Fruit fly (Drosophila melanogaster) whole organism, embryonic: Measurements from ENCODE around the gene cbt.

Source experiments
- Atf3 ChIP-seq: fragments of 200-800 bp; sonication (Bioruptor generic); optimal IDR thresholded peaks from 3 replicates; lab custom pipeline; 2016; ENCODE audit warnings: missing biosample characterization, missing genetic modification characterization
- BtbVII ChIP-seq: fragments of 200-800 bp; sonication (Bioruptor generic); optimal IDR thresholded peaks from 3 replicates; lab custom pipeline; 2017; ENCODE audit warnings: missing biosample characterization, mild to moderate bottlenecking, missing genetic modification characterization
- CG10209 ChIP-seq: fragments of 200-800 bp; sonication (Bioruptor generic); optimal IDR thresholded peaks from 3 replicates; lab custom pipeline; 2017; ENCODE audit warnings: missing biosample characterization, mild to moderate bottlenecking, missing genetic modification characterization, missing genetic modification reagents
- CG11247 ChIP-seq: fragments of 200-800 bp; sonication (Bioruptor generic); IDR thresholded peaks from 2 replicates; pipeline ENCODE4 v1.3.6; 2022; ENCODE audit warnings: missing biosample characterization, missing genetic modification characterization
- CG12104 ChIP-seq: fragments of 200-800 bp; sonication (Bioruptor generic); optimal IDR thresholded peaks from 3 replicates; lab custom pipeline; 2016; ENCODE audit warnings: missing biosample characterization, missing genetic modification characterization
- CG12299 ChIP-seq: fragments of 200-800 bp; sonication (Bioruptor generic); optimal IDR thresholded peaks from 2 replicates; lab custom pipeline; 2018; ENCODE audit warnings: missing biosample characterization, mild to moderate bottlenecking, missing genetic modification characterization
- CG12942 ChIP-seq: fragments of 200-800 bp; sonication (Bioruptor generic); optimal IDR thresholded peaks from 3 replicates; lab custom pipeline; 2016; ENCODE audit warnings: missing biosample characterization, missing genetic modification characterization
- CG13287 ChIP-seq: fragments of 200-800 bp; sonication (Bioruptor generic); IDR thresholded peaks from 2 replicates; pipeline ENCODE4 v1.3.6; 2022; ENCODE audit warnings: missing biosample characterization, missing genetic modification characterization; ENCODE audit not compliant: partially characterized antibody
- CG13296 ChIP-seq: fragments of 200-800 bp; sonication (Bioruptor generic); optimal IDR thresholded peaks from 3 replicates; lab custom pipeline; 2018; ENCODE audit warnings: missing biosample characterization, mild to moderate bottlenecking, missing genetic modification characterization
- CG16779 ChIP-seq: fragments of 200-800 bp; sonication (Bioruptor generic); IDR thresholded peaks from 2 replicates; pipeline ENCODE4 v1.3.6; 2022; ENCODE audit warnings: missing biosample characterization, missing genetic modification characterization
- CG17359 ChIP-seq: fragments of 200-800 bp; sonication (Bioruptor generic); optimal IDR thresholded peaks from 3 replicates; lab custom pipeline; 2018; ENCODE audit warnings: missing biosample characterization, mild to moderate bottlenecking, missing genetic modification characterization, moderate library complexity
- CG17568 ChIP-seq: fragments of 200-800 bp; sonication (Bioruptor generic); optimal IDR thresholded peaks from 2 replicates; lab custom pipeline; 2018; ENCODE audit warnings: missing biosample characterization, mild to moderate bottlenecking, missing genetic modification characterization, moderate library complexity
- CG2129 ChIP-seq: fragments of 200-800 bp; sonication (Bioruptor generic); IDR thresholded peaks from 2 replicates; pipeline ENCODE4 v1.3.6; 2022; ENCODE audit warnings: missing biosample characterization, missing genetic modification characterization; ENCODE audit not compliant: partially characterized antibody
- CG3065 ChIP-seq: fragments of 200-800 bp; sonication (Bioruptor generic); optimal IDR thresholded peaks from 2 replicates; lab custom pipeline; 2016; ENCODE audit warnings: missing biosample characterization, missing genetic modification characterization
- CG31441 ChIP-seq: fragments of 200-800 bp; sonication (Bioruptor generic); IDR thresholded peaks from 2 replicates; pipeline ENCODE4 v1.3.6; 2022; ENCODE audit warnings: missing biosample characterization, missing genetic modification characterization
- CG4707 ChIP-seq: fragments of 200-800 bp; sonication (Bioruptor generic); optimal IDR thresholded peaks from 2 replicates; lab custom pipeline; 2018; ENCODE audit warnings: missing biosample characterization, mild to moderate bottlenecking, missing genetic modification characterization, moderate library complexity
- CG4820 ChIP-seq: fragments of 200-800 bp; sonication (Bioruptor generic); optimal IDR thresholded peaks from 3 replicates; lab custom pipeline; 2016; ENCODE audit warnings: missing biosample characterization, missing genetic modification characterization
- CG6683 ChIP-seq: fragments of 200-800 bp; sonication (Bioruptor generic); optimal IDR thresholded peaks from 2 replicates; lab custom pipeline; 2017; ENCODE audit warnings: missing biosample characterization, mild to moderate bottlenecking, missing genetic modification characterization, missing genetic modification reagents
- CG9215 ChIP-seq: fragments of 200-800 bp; sonication (Bioruptor generic); IDR thresholded peaks from 2 replicates; pipeline ENCODE4 v1.3.6; 2022; ENCODE audit warnings: missing biosample characterization, missing genetic modification characterization
- CG9437 ChIP-seq: fragments of 200-800 bp; sonication (Bioruptor generic); optimal IDR thresholded peaks from 2 replicates; lab custom pipeline; 2018; ENCODE audit warnings: missing biosample characterization, mild to moderate bottlenecking, missing genetic modification characterization
- CG9797 ChIP-seq: fragments of 200-800 bp; sonication (Bioruptor generic); optimal IDR thresholded peaks from 3 replicates; lab custom pipeline; 2018; ENCODE audit warnings: missing biosample characterization, mild to moderate bottlenecking, missing genetic modification characterization
- Chrac-16 ChIP-seq: fragments of 200-800 bp; sonication (Bioruptor generic); optimal IDR thresholded peaks from 3 replicates; lab custom pipeline; 2016; ENCODE audit warnings: missing biosample characterization, missing genetic modification characterization
- Dll ChIP-seq: fragments of 200-800 bp; sonication (Bioruptor generic); IDR thresholded peaks from 4 replicates; pipeline ENCODE4 v1.3.6; 2022; ENCODE audit warnings: missing biosample characterization, missing genetic modification characterization; ENCODE audit not compliant: partially characterized antibody
- Dref ChIP-seq: fragments of 200-800 bp; sonication (Bioruptor generic); IDR thresholded peaks from 2 replicates; pipeline ENCODE4 v1.3.6; 2022; ENCODE audit warnings: missing biosample characterization, missing genetic modification characterization
- Hsf ChIP-seq: fragments of 200-800 bp; sonication (Bioruptor generic); optimal IDR thresholded peaks from 3 replicates; lab custom pipeline; 2016; ENCODE audit warnings: missing biosample characterization, missing genetic modification characterization
- Mrtf ChIP-seq: fragments of 200-800 bp; sonication (Bioruptor generic); IDR thresholded peaks from 3 replicates; pipeline ENCODE4 v1.3.6; 2022; ENCODE audit warnings: missing biosample characterization, missing genetic modification characterization
- NK7.1 ChIP-seq: fragments of 200-800 bp; sonication (Bioruptor generic); optimal IDR thresholded peaks from 3 replicates; lab custom pipeline; 2016; ENCODE audit warnings: missing biosample characterization, missing genetic modification characterization
- Oli ChIP-seq: fragments of 200-800 bp; sonication (Bioruptor generic); optimal IDR thresholded peaks from 2 replicates; lab custom pipeline; 2018; ENCODE audit warnings: missing biosample characterization, mild to moderate bottlenecking, missing genetic modification characterization, moderate library complexity
- PHDP ChIP-seq: fragments of 200-800 bp; sonication (Bioruptor generic); optimal IDR thresholded peaks from 3 replicates; lab custom pipeline; 2018; ENCODE audit warnings: missing biosample characterization, mild to moderate bottlenecking, missing genetic modification characterization, moderate library complexity
- Rx ChIP-seq: fragments of 200-800 bp; sonication (Bioruptor generic); IDR thresholded peaks from 2 replicates; pipeline ENCODE4 v1.3.6; 2022; ENCODE audit warnings: missing biosample characterization, missing genetic modification characterization
- Sry-β ChIP-seq: fragments of 200-800 bp; sonication (Bioruptor generic); optimal IDR thresholded peaks from 2 replicates; lab custom pipeline; 2018; ENCODE audit warnings: missing biosample characterization, mild to moderate bottlenecking, missing genetic modification characterization, moderate library complexity
- Usf ChIP-seq: fragments of 200-800 bp; sonication (Bioruptor generic); optimal IDR thresholded peaks from 2 replicates; lab custom pipeline; 2017; ENCODE audit warnings: missing genotype, missing biosample characterization, missing genetic modification characterization
- bcd ChIP-seq: fragments of 200-800 bp; sonication (Bioruptor generic); optimal IDR thresholded peaks from 2 replicates; lab custom pipeline; 2017; ENCODE audit warnings: missing biosample characterization, mild to moderate bottlenecking, missing genetic modification characterization
- cad ChIP-seq: fragments of >200 bp; optimal IDR thresholded peaks from 2 replicates; lab custom pipeline; 2017; ENCODE audit warnings: missing biosample characterization, missing genetic modification characterization
- cas ChIP-seq: fragments of 200-800 bp; sonication (Bioruptor generic); IDR thresholded peaks from 2 replicates; pipeline ENCODE4 v1.3.6; 2022; ENCODE audit warnings: missing biosample characterization, missing genetic modification characterization
- cg ChIP-seq: fragments of 200-800 bp; sonication (Bioruptor generic); optimal IDR thresholded peaks from 3 replicates; lab custom pipeline; 2019; ENCODE audit warnings: missing biosample characterization, mild to moderate bottlenecking, missing genetic modification characterization, moderate library complexity
- ci ChIP-seq: fragments of 200-800 bp; sonication (Bioruptor generic); IDR thresholded peaks from 3 replicates; pipeline ENCODE4 v1.3.6; 2022; ENCODE audit warnings: missing biosample characterization, missing genetic modification characterization
- grn ChIP-seq: fragments of 200-800 bp; sonication (Bioruptor generic); optimal IDR thresholded peaks from 3 replicates; lab custom pipeline; 2017; ENCODE audit warnings: missing biosample characterization, missing genetic modification characterization
- gt ChIP-seq: fragments of 200-800 bp; sonication (Bioruptor generic); IDR thresholded peaks from 2 replicates; pipeline ENCODE4 v1.3.6; 2022; ENCODE audit warnings: missing biosample characterization, missing genetic modification characterization
- hth ChIP-seq: fragments of >200 bp; optimal IDR thresholded peaks from 2 replicates; lab custom pipeline; 2017; ENCODE audit warnings: inconsistent platforms
- ind ChIP-seq: fragments of 200-800 bp; sonication (Bioruptor generic); optimal IDR thresholded peaks from 3 replicates; lab custom pipeline; 2016; ENCODE audit warnings: missing biosample characterization, missing genetic modification characterization
- lilli ChIP-seq: fragments of 200-800 bp; sonication (Bioruptor generic); optimal IDR thresholded peaks from 3 replicates; lab custom pipeline; 2016; ENCODE audit warnings: missing biosample characterization, missing genetic modification characterization
- nerfin-1 ChIP-seq: fragments of 200-800 bp; sonication (Bioruptor generic); optimal IDR thresholded peaks from 3 replicates; lab custom pipeline; 2019; ENCODE audit warnings: missing biosample characterization, mild to moderate bottlenecking, missing genetic modification characterization, moderate library complexity
- nom ChIP-seq: fragments of 200-800 bp; sonication (Bioruptor generic); optimal IDR thresholded peaks from 2 replicates; lab custom pipeline; 2017; ENCODE audit warnings: missing biosample characterization, missing genetic modification characterization, mild to moderate bottlenecking, moderate library complexity, missing genetic modification reagents
- pros ChIP-seq: fragments of 200-800 bp; sonication (Bioruptor generic); optimal IDR thresholded peaks from 3 replicates; lab custom pipeline; 2019; ENCODE audit warnings: missing biosample characterization, mild to moderate bottlenecking, missing genetic modification characterization, moderate library complexity
- rib ChIP-seq: fragments of 200-800 bp; sonication (Bioruptor generic); IDR thresholded peaks from 2 replicates; pipeline ENCODE4 v1.3.6; 2022; ENCODE audit warnings: missing biosample characterization, missing genetic modification characterization
- run ChIP-seq: fragments of 200-800 bp; sonication (Bioruptor generic); optimal IDR thresholded peaks from 3 replicates; lab custom pipeline; 2018; ENCODE audit warnings: missing biosample characterization, mild to moderate bottlenecking, missing genetic modification characterization
- salm ChIP-seq: fragments of 200-800 bp; sonication (Bioruptor generic); optimal IDR thresholded peaks from 2 replicates; lab custom pipeline; 2018; ENCODE audit warnings: missing biosample characterization, mild to moderate bottlenecking, missing genetic modification characterization
- sd ChIP-seq: fragments of 200-800 bp; sonication (Bioruptor generic); optimal IDR thresholded peaks from 3 replicates; lab custom pipeline; 2018; ENCODE audit warnings: missing biosample characterization, mild to moderate bottlenecking, missing genetic modification characterization, moderate library complexity

Gene cbt

dm6 chr2L:441927-442691, 37.4 kb downstream of the cbt start (continued):
- peak; percentile 32 for TF ChIP-seq CG12104 (GFP tag; lab: Kevin White, UChicago)
- no peak for TF ChIP-seq grn (GFP tag; lab: Kevin White, UChicago)
- peak; percentile 76 for TF ChIP-seq ind (GFP tag; lab: Kevin White, UChicago)
- peak; percentile 79 for TF ChIP-seq pros (GFP tag; lab: Kevin White, UChicago)
- peak; percentile 91 for TF ChIP-seq nom (GFP tag; lab: Kevin White, UChicago)
- TF ChIP-seq CG17359 = peak; percentile 92
- TF ChIP-seq cas (GFP tag; lab: Robert Waterston, UW) = no peak
- no peak for TF ChIP-seq Dll (GFP tag; lab: Robert Waterston, UW)
- TF ChIP-seq Atf3 (GFP tag; lab: Kevin White, UChicago) = peak; percentile 84
- peak; percentile 88 for TF ChIP-seq Rx (GFP tag; lab: Robert Waterston, UW)
- TF ChIP-seq Sry-β (GFP tag; lab: Kevin White, UChicago) = peak; percentile 31
- peak; percentile 38 for TF ChIP-seq CG9437
- TF ChIP-seq Dref = 0 out of 2 replicates have a peak, but pooled peaks have one; percentile 23
- TF ChIP-seq Hsf (GFP tag; lab: Kevin White, UChicago) = peak; percentile 82
- TF ChIP-seq Oli (tag; lab: Kevin White, UChicago) = peak; percentile 84
- peak; percentile 44 for TF ChIP-seq NK7.1 (GFP tag; lab: Kevin White, UChicago)
- peak; percentile 27 for TF ChIP-seq BtbVII (GFP tag; lab: Kevin White, UChicago)
- peak; percentile 73 for TF ChIP-seq salm (tag; lab: Kevin White, UChicago)
- TF ChIP-seq CG3065 (GFP tag; lab: Kevin White, UChicago) = peak; percentile 58
- TF ChIP-seq run (tag; lab: Kevin White, UChicago) = peak; percentile 50
- TF ChIP-seq CG17568 = no peak
- no peak for TF ChIP-seq CG2129 (GFP tag; lab: Robert Waterston, UW)
- TF ChIP-seq cg = no peak
- peak; percentile 79 for TF ChIP-seq CG10209
- peak; percentile 48 for TF ChIP-seq Usf
- TF ChIP-seq CG12299 = peak; percentile 10
- TF ChIP-seq lilli (GFP tag; lab: Kevin White, UChicago) = peak; percentile 74
- peak; percentile 98 for TF ChIP-seq sd (tag; lab: Kevin White, UChicago)
- TF ChIP-seq CG13287 (GFP tag; lab: Robert Waterston, UW) = no peak
- no peak for TF ChIP-seq hth
- TF ChIP-seq CG4707 (GFP tag; lab: Kevin White, UChicago) = peak; percentile 67
- TF ChIP-seq CG12942 = peak; percentile 79
- TF ChIP-seq nerfin-1 (tag; lab: Kevin White, UChicago) = peak; percentile 73
- TF ChIP-seq CG13296 (GFP tag; lab: Kevin White, UChicago) = no peak
- TF ChIP-seq CG16779 (GFP tag; lab: Robert Waterston, UW) = 0 out of 2 replicates have a peak, but pooled peaks have one; percentile 39
- peak; percentile 17 for TF ChIP-seq CG9797
- TF ChIP-seq CG11247 (GFP tag; lab: Robert Waterston, UW) = no peak
- 0 out of 2 replicates have a peak, but pooled peaks have one; percentile 34 for TF ChIP-seq rib
- TF ChIP-seq PHDP (tag; lab: Kevin White, UChicago) = no peak
- peak; percentile 70 for TF ChIP-seq bcd (GFP tag; lab: Kevin White, UChicago)
- peak; percentile 70 for TF ChIP-seq gt
- peak; percentile 96 for TF ChIP-seq ci (GFP tag; lab: Robert Waterston, UW)
- TF ChIP-seq CG31441 (GFP tag; lab: Robert Waterston, UW) = peak; percentile 87
- TF ChIP-seq CG6683 (GFP tag; lab: Kevin White, UChicago) = no peak
- peak; percentile 59; the same call in 2 of the 3 replicates for TF ChIP-seq Mrtf
- TF ChIP-seq CG9215 (GFP tag; lab: Robert Waterston, UW) = peak; percentile 27; the same call in 1 of the 2 replicates
- TF ChIP-seq CG4820 (GFP tag; lab: Kevin White, UChicago) = peak; percentile 74
- peak; percentile 84 for TF ChIP-seq Chrac-16 (GFP tag; lab: Kevin White, UChicago)
- TF ChIP-seq cad (GFP tag; lab: Kevin White, UChicago) = no peak
